Worm (Caenorhabditis elegans) whole organism, L3 larva: ENCODE data around the gene nlp-1.

Experiments
- aly-2 ChIP-seq: fragments of 150-350 bp; optimal IDR thresholded peaks from 2 replicates; lab custom pipeline; 2014; ENCODE audit warnings: missing biosample characterization, missing genetic modification characterization
- ama-1 ChIP-seq: fragments of 150-350 bp; optimal IDR thresholded peaks from 2 replicates; lab custom pipeline; 2018
- nhr-25 ChIP-seq: sonication (generic microtip); optimal IDR thresholded peaks from 2 replicates; lab custom pipeline; 2017; ENCODE audit warnings: missing biosample characterization, missing genetic modification characterization
- snpc-4 ChIP-seq: fragments of 150-350 bp; optimal IDR thresholded peaks from 2 replicates; lab custom pipeline; 2014; ENCODE audit warnings: missing biosample characterization, missing genetic modification characterization
- tbx-2 ChIP-seq: sonication (generic microtip); optimal IDR thresholded peaks from 2 replicates; lab custom pipeline; 2016; ENCODE audit warnings: mild to moderate bottlenecking, missing genetic modification characterization, missing compliant biosample characterization

DNA sequence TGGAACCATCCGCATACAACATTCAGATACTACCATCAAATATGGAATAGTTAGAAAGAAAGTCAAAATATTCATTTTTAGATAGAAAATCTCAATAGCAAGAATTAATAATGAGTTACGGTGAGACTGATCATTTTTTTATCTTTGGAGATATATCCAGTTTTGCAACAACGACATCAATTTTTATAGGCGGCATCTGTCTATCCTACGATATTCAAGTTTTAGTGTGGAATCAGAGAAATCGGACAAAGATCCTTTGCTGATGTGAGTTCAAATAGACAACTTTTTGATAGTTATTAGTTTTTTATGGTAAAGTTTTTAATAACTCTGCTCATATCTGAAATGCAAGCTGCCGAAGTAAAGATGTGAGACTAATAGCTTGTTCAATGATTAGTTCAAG, 39.2 kb downstream of the nlp-1 start, which contains the start of gene F47B7.4:
- TF ChIP-seq snpc-4, result no peak
- no peak for TF ChIP-seq nhr-25 (tag; lab: Kevin White, UChicago)
- TF ChIP-seq tbx-2 (tag; lab: Kevin White, UChicago), result no peak
- no peak for TF ChIP-seq ama-1 (lab: Kevin White, UChicago)
- no peak for TF ChIP-seq aly-2
